Fruit fly (Drosophila melanogaster): Measurements from ENCODE around the gene morgue.

morgue gene

dm6 chr2L:4422154-4422553 lies 22.3 kb downstream of the morgue start:
- TF ChIP-seq Myc (optimal IDR thresholded peaks at IDR 0.05): no peak
- no peak for TF ChIP-seq sv (GFP tag; optimal IDR thresholded peaks at IDR 0.05)
- no peak for TF ChIP-seq CrebA (GFP tag; optimal IDR thresholded peaks at IDR 0.05; ENCODE audit: borderline replicate concordance)
- TF ChIP-seq foxo (GFP tag; optimal IDR thresholded peaks at IDR 0.05): peak in 1 of 2 experiments; percentile 7

- TF ChIP-seq br (GFP tag; optimal IDR thresholded peaks at IDR 0.05) (no peak), sv (GFP tag; optimal IDR thresholded peaks at IDR 0.05) (no peak), GATAd (GFP tag; optimal IDR thresholded peaks at IDR 0.05) (no peak), woc (GFP tag; optimal IDR thresholded peaks at IDR 0.05) (no peak)
These were observed 25.7 kb downstream of the morgue start for dm6 chr2L:4418819-4419218.

- no peak for TF ChIP-seq CrebA (GFP tag; optimal IDR thresholded peaks at IDR 0.05; ENCODE audit: borderline replicate concordance)
- TF ChIP-seq br (GFP tag; optimal IDR thresholded peaks at IDR 0.05): no peak
- TF ChIP-seq h (GFP tag; optimal IDR thresholded peaks at IDR 0.05): no peak
- TF ChIP-seq Sp1 (GFP tag; optimal IDR thresholded peaks at IDR 0.05): no peak
- no peak for TF ChIP-seq N (GFP tag; optimal IDR thresholded peaks at IDR 0.05)
- no peak for TF ChIP-seq dsf (GFP tag; optimal IDR thresholded peaks at IDR 0.05; ENCODE audit: borderline replicate concordance)
- TF ChIP-seq Mio (GFP tag; optimal IDR thresholded peaks at IDR 0.05): no peak
- no peak for TF ChIP-seq fru (GFP tag; optimal IDR thresholded peaks at IDR 0.05)
- no peak for TF ChIP-seq sv (GFP tag; optimal IDR thresholded peaks at IDR 0.05)
- no peak for TF ChIP-seq Hr78 (GFP tag; optimal IDR thresholded peaks at IDR 0.05)
- no peak for TF ChIP-seq GATAd (GFP tag; optimal IDR thresholded peaks at IDR 0.05)
- no peak for TF ChIP-seq Dfd (GFP tag; optimal IDR thresholded peaks at IDR 0.05)
- no peak for TF ChIP-seq dmrt93B (GFP tag; optimal IDR thresholded peaks at IDR 0.05)
- TF ChIP-seq Rel (GFP tag; optimal IDR thresholded peaks at IDR 0.05): no peak
- TF ChIP-seq Rel (tag; optimal IDR thresholded peaks at IDR 0.05): no peak
- no peak for TF ChIP-seq lola (GFP tag; optimal IDR thresholded peaks at IDR 0.05)
- no peak for TF ChIP-seq CG32264 (GFP tag; optimal IDR thresholded peaks at IDR 0.05)
- TF ChIP-seq pan (optimal IDR thresholded peaks at IDR 0.05): no peak
- TF ChIP-seq Vsx2 (GFP tag; optimal IDR thresholded peaks at IDR 0.05; ENCODE audit: partially characterized antibody): no peak
These were observed 26.5 kb downstream of the morgue start for dm6 chr2L:4417982-4418381.

dm6 chr2L:4416903-4417302 lies 27.6 kb downstream of the morgue start:
- TF ChIP-seq CG9705 (GFP tag; optimal IDR thresholded peaks at IDR 0.05) (no peak), dl (GFP tag; optimal IDR thresholded peaks at IDR 0.05; ENCODE audit: insufficient read depth in 1 of 2, partially characterized antibody in 2 of 2) (no peak), N (GFP tag; optimal IDR thresholded peaks at IDR 0.05) (no peak), woc (GFP tag; optimal IDR thresholded peaks at IDR 0.05) (no peak), Jra (GFP tag; optimal IDR thresholded peaks at IDR 0.05) (no peak), OdsH (GFP tag; optimal IDR thresholded peaks at IDR 0.05) (peak; percentile 8), Abd-B (GFP tag; optimal IDR thresholded peaks at IDR 0.05) (no peak), ey (GFP tag; optimal IDR thresholded peaks at IDR 0.05) (peak; percentile 21), usp (GFP tag; optimal IDR thresholded peaks at IDR 0.05) (no peak), sage (GFP tag; optimal IDR thresholded peaks at IDR 0.05) (no peak), CrebA (GFP tag; optimal IDR thresholded peaks at IDR 0.05; ENCODE audit: borderline replicate concordance) (no peak), Rel (GFP tag; optimal IDR thresholded peaks at IDR 0.05) (no peak), Rel (tag; optimal IDR thresholded peaks at IDR 0.05) (no peak), br (GFP tag; optimal IDR thresholded peaks at IDR 0.05) (no peak), fru (GFP tag; optimal IDR thresholded peaks at IDR 0.05) (peak; percentile 30), Vsx2 (GFP tag; optimal IDR thresholded peaks at IDR 0.05; ENCODE audit: partially characterized antibody) (no peak), h (GFP tag; optimal IDR thresholded peaks at IDR 0.05) (peak; percentile 18), Hnf4 (GFP tag; optimal IDR thresholded peaks at IDR 0.05) (no peak), foxo (GFP tag; optimal IDR thresholded peaks at IDR 0.05) (peak in 1 of 2 experiments; percentile 32), Sp1 (GFP tag; optimal IDR thresholded peaks at IDR 0.05) (peak; percentile 47), lola (GFP tag; optimal IDR thresholded peaks at IDR 0.05) (no peak), Dif (GFP tag; optimal IDR thresholded peaks at IDR 0.05; ENCODE audit: partially characterized antibody) (no peak), HLH106 (tag; optimal IDR thresholded peaks at IDR 0.05) (peak; percentile 50), tai (GFP tag; optimal IDR thresholded peaks at IDR 0.05) (no peak), pan (optimal IDR thresholded peaks at IDR 0.05) (no peak), rgr (GFP tag; optimal IDR thresholded peaks at IDR 0.05) (no peak), dsf (GFP tag; optimal IDR thresholded peaks at IDR 0.05; ENCODE audit: borderline replicate concordance) (no peak), dmrt93B (GFP tag; optimal IDR thresholded peaks at IDR 0.05) (no peak), Mio (GFP tag; optimal IDR thresholded peaks at IDR 0.05) (no peak), CG32264 (GFP tag; optimal IDR thresholded peaks at IDR 0.05) (no peak), Hr83 (GFP tag; optimal IDR thresholded peaks at IDR 0.05; ENCODE audit: poor library complexity, severe bottlenecking) (no peak)

All from whole organism, wandering third instar larva.